Fruit fly (Drosophila melanogaster): ENCODE measurements around the gene CG18223.

DNA sequence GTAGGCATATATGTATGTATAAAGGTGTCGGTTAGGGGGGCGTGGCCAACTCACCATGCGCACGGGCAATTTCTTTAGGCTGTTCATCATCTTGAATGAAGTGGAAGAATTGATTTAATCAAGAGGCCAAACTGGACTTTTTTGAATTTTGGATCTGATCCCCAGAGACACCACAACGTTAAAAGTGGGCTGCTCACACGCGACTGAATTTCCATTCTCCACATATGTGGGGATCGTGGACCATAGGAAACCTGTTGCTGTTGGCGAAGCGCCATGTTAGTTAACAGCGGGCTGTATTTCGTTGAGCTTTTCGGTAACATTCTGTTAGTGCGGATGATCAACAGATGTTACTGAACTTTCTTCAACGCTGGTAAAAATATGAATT lies 22.0 kb downstream of the CG18223 start, which contains the start of gene CG3902:
- TF ChIP-seq cic (GFP tag; optimal IDR thresholded peaks at IDR 0.05) (peak; percentile 61), toe (GFP tag; optimal IDR thresholded peaks at IDR 0.05) (peak; percentile 2), bab1 (GFP tag; optimal IDR thresholded peaks at IDR 0.05) (peak; percentile 54), kay (GFP tag; ENCODE audit: borderline replicate concordance) (no peak), CG1620 (GFP tag; optimal IDR thresholded peaks at IDR 0.05) (no peak), CG14711 (tag; optimal IDR thresholded peaks at IDR 0.05) (no peak), Mnt (GFP tag; optimal IDR thresholded peaks at IDR 0.05) (peak; percentile 85), CG7101 (tag; optimal IDR thresholded peaks at IDR 0.05) (peak; percentile 45), Crg-1 (GFP tag; optimal IDR thresholded peaks at IDR 0.05) (peak; percentile 45)

All from whole organism, adult.